Worm (Caenorhabditis elegans) whole organism, early embryonic: ENCODE results near the gene C15H9.4.

ENCODE experiments used
- ama-1 ChIP-seq: fragments of 150-350 bp; optimal IDR thresholded peaks from 2 replicates; lab custom pipeline; 2014
- hmg-4 ChIP-seq: fragments of 200-800 bp; sonication (Bioruptor generic); optimal IDR thresholded peaks from 2 replicates; lab custom pipeline; 2018; ENCODE audit warnings: mild to moderate bottlenecking, missing genetic modification characterization, missing compliant biosample characterization

ce11 chrX:6082660-6083059 lies 14.8 kb upstream of the C15H9.4 start, which contains the start of gene C45B2.3:
- no peak for TF ChIP-seq hmg-4 (GFP tag; lab: Kevin White, UChicago)
- no peak for TF ChIP-seq ama-1 (lab: Kevin White, UChicago)
